Worm (Caenorhabditis elegans) whole organism, mixed stage, embryonic: ENCODE measurements around the gene egl-27.

Experiments
- ces-1 ChIP-seq: fragments of 150-350 bp; optimal IDR thresholded peaks from 2 replicates; lab custom pipeline; 2014; ENCODE audit warnings: missing biosample characterization, missing genetic modification reagents, missing genetic modification characterization
- elt-1 ChIP-seq: sonication (generic microtip); optimal IDR thresholded peaks from 2 replicates; lab custom pipeline; 2017; ENCODE audit warnings: missing genetic modification characterization, mild to moderate bottlenecking, missing compliant biosample characterization, antibody characterized with exemption, moderate library complexity, borderline replicate concordance; ENCODE audit not compliant: insufficient read depth
- elt-3 ChIP-seq: fragments of 150-350 bp; optimal IDR thresholded peaks from 2 replicates; lab custom pipeline; 2014; ENCODE audit warnings: missing biosample characterization, missing genetic modification characterization
- hlh-1 ChIP-seq: fragments of 150-350 bp; optimal IDR thresholded peaks from 2 replicates; lab custom pipeline; 2014; ENCODE audit warnings: missing biosample characterization, missing genetic modification reagents, missing genetic modification characterization
- nhr-237 ChIP-seq: fragments of 150-350 bp; optimal IDR thresholded peaks from 2 replicates; lab custom pipeline; 2014; ENCODE audit warnings: missing biosample characterization, missing genetic modification characterization
- unc-62 ChIP-seq: fragments of 150-350 bp; optimal IDR thresholded peaks from 2 replicates; lab custom pipeline; 2014; ENCODE audit warnings: missing biosample characterization, missing genetic modification reagents, missing genetic modification characterization
- zip-8 ChIP-seq: fragments of 150-350 bp; optimal IDR thresholded peaks from 2 replicates; lab custom pipeline; 2014; ENCODE audit warnings: missing biosample characterization, missing genetic modification characterization
- ztf-11 ChIP-seq: fragments of 150-350 bp; optimal IDR thresholded peaks from 2 replicates; lab custom pipeline; 2014; ENCODE audit warnings: missing biosample characterization, missing genetic modification characterization

ce11 chrII:6876957-6877356 is 42.1 kb downstream of the egl-27 start, which contains the start of gene slc-36.5:
- TF ChIP-seq ztf-11 (tag; lab: Kevin White, UChicago) (no peak), nhr-237 (no peak), ces-1 (GFP tag; lab: Kevin White, UChicago) (no peak), unc-62 (GFP tag; lab: Kevin White, UChicago) (no peak), hlh-1 (tag; lab: Kevin White, UChicago) (no peak), elt-3 (tag; lab: Kevin White, UChicago) (no peak), elt-1 (tag; lab: Kevin White, UChicago) (no peak), zip-8 (tag; lab: Kevin White, UChicago) (no peak)
